Worm (Caenorhabditis elegans) whole organism, L2 larva: ENCODE measurements around the gene fbxc-55.
"Not testable (repeated sequence)": the region's sequence is repeated elsewhere in the genome, so short reads cannot be mapped to it uniquely, and the experiment has no call there.

Source experiments
- C34F6.9 ChIP-seq: fragments of 150-350 bp; optimal IDR thresholded peaks from 2 replicates; lab custom pipeline; 2014; ENCODE audit warnings: missing biosample characterization, missing genetic modification characterization
- Y55F3AM.14 ChIP-seq: fragments of 200-800 bp; sonication (Bioruptor generic); optimal IDR thresholded peaks from 2 replicates; lab custom pipeline; 2018; ENCODE audit warnings: mild to moderate bottlenecking, missing genetic modification characterization, missing compliant biosample characterization
- alr-1 ChIP-seq: fragments of 150-350 bp; optimal IDR thresholded peaks from 2 replicates; lab custom pipeline; 2014; ENCODE audit warnings: missing biosample characterization, missing genetic modification characterization
- aly-2 ChIP-seq: fragments of 150-350 bp; optimal IDR thresholded peaks from 2 replicates; lab custom pipeline; 2014; ENCODE audit warnings: missing biosample characterization, missing genetic modification characterization
- blmp-1 ChIP-seq: sonication (generic microtip); optimal IDR thresholded peaks from 2 replicates; lab custom pipeline; 2017; ENCODE audit warnings: missing genetic modification characterization, mild to moderate bottlenecking, missing compliant biosample characterization, antibody characterized with exemption, moderate library complexity; ENCODE audit not compliant: insufficient read depth
- ceh-16 ChIP-seq: fragments of 150-350 bp; optimal IDR thresholded peaks from 2 replicates; lab custom pipeline; 2014; ENCODE audit warnings: missing biosample characterization, missing genetic modification characterization
- ceh-82 ChIP-seq: fragments of 150-350 bp; optimal IDR thresholded peaks from 2 replicates; lab custom pipeline; 2014; ENCODE audit warnings: missing biosample characterization, missing genetic modification characterization
- crh-2 ChIP-seq: sonication (generic microtip); optimal IDR thresholded peaks from 2 replicates; lab custom pipeline; 2017; ENCODE audit warnings: missing biosample characterization, missing genetic modification characterization
- dmd-4 ChIP-seq: sonication (generic microtip); optimal IDR thresholded peaks from 2 replicates; lab custom pipeline; 2017; ENCODE audit warnings: missing biosample characterization, missing genetic modification characterization
- egl-27 ChIP-seq: sonication (generic microtip); optimal IDR thresholded peaks from 3 replicates; lab custom pipeline; 2017; ENCODE audit warnings: missing biosample characterization, missing genetic modification reagents, missing genetic modification characterization
- elt-3 ChIP-seq: sonication (generic microtip); optimal IDR thresholded peaks from 2 replicates; lab custom pipeline; 2017; ENCODE audit warnings: missing biosample characterization, missing genetic modification characterization
- fos-1 ChIP-seq: fragments of 150-350 bp; optimal IDR thresholded peaks from 2 replicates; lab custom pipeline; 2014; ENCODE audit warnings: missing biosample characterization, missing genetic modification characterization
- gmeb-1 ChIP-seq: fragments of 150-350 bp; optimal IDR thresholded peaks from 2 replicates; lab custom pipeline; 2014; ENCODE audit warnings: missing biosample characterization, missing genetic modification characterization
- lin-13 ChIP-seq: fragments of 150-350 bp; optimal IDR thresholded peaks from 2 replicates; lab custom pipeline; 2014; ENCODE audit warnings: missing biosample characterization, missing genetic modification reagents, missing genetic modification characterization
- lin-39 ChIP-seq: fragments of 150-350 bp; optimal IDR thresholded peaks from 2 replicates; lab custom pipeline; 2014; ENCODE audit warnings: missing biosample characterization, missing genetic modification reagents, missing genetic modification characterization
- lsy-2 ChIP-seq, 2 experiments: fragments of 150-350 bp in 1 of 2; sonication (generic microtip) in 1 of 2; optimal IDR thresholded peaks; 2 replicates each; lab custom pipeline; 2014 to 2017; ENCODE audit warnings: missing biosample characterization in 2 of 2, missing genetic modification characterization in 2 of 2
- mab-5 ChIP-seq: fragments of 150-350 bp; optimal IDR thresholded peaks from 2 replicates; lab custom pipeline; 2014; ENCODE audit warnings: missing biosample characterization, missing genetic modification characterization
- nhr-10 ChIP-seq: sonication (generic microtip); optimal IDR thresholded peaks from 2 replicates; lab custom pipeline; 2017; ENCODE audit warnings: missing biosample characterization, missing genetic modification characterization
- nhr-11 ChIP-seq: fragments of 150-350 bp; optimal IDR thresholded peaks from 2 replicates; lab custom pipeline; 2014; ENCODE audit warnings: missing biosample characterization, missing genetic modification characterization
- nhr-12 ChIP-seq: fragments of 150-350 bp; optimal IDR thresholded peaks from 2 replicates; lab custom pipeline; 2014; ENCODE audit warnings: missing biosample characterization, missing genetic modification characterization
- nhr-129 ChIP-seq: fragments of 150-350 bp; optimal IDR thresholded peaks from 2 replicates; lab custom pipeline; 2014; ENCODE audit warnings: missing biosample characterization, missing genetic modification characterization
- nhr-23 ChIP-seq: fragments of 150-350 bp; optimal IDR thresholded peaks from 2 replicates; lab custom pipeline; 2014; ENCODE audit warnings: missing biosample characterization, missing genetic modification reagents, missing genetic modification characterization
- nhr-77 ChIP-seq: fragments of 150-350 bp; optimal IDR thresholded peaks from 2 replicates; lab custom pipeline; 2014; ENCODE audit warnings: missing biosample characterization, missing genetic modification characterization
- peb-1 ChIP-seq: fragments of 150-350 bp; optimal IDR thresholded peaks from 2 replicates; lab custom pipeline; 2014; ENCODE audit warnings: missing biosample characterization, missing genetic modification characterization
- skn-1 ChIP-seq: sonication (generic microtip); optimal IDR thresholded peaks from 2 replicates; lab custom pipeline; 2017; ENCODE audit warnings: missing biosample characterization, missing genetic modification characterization
- sma-3 ChIP-seq: sonication (generic microtip); optimal IDR thresholded peaks from 2 replicates; lab custom pipeline; 2016; ENCODE audit warnings: missing genetic modification reagents, missing genetic modification characterization, missing compliant biosample characterization
- snpc-4 ChIP-seq: fragments of 150-350 bp; optimal IDR thresholded peaks from 2 replicates; lab custom pipeline; 2014; ENCODE audit warnings: missing biosample characterization, missing genetic modification characterization
- unc-62 ChIP-seq: fragments of 150-350 bp; optimal IDR thresholded peaks from 2 replicates; lab custom pipeline; 2014; ENCODE audit warnings: missing biosample characterization, missing genetic modification reagents, missing genetic modification characterization
- ztf-1 ChIP-seq: fragments of 200-800 bp; sonication (Bioruptor generic); conservative IDR thresholded peaks from 2 replicates; pipeline ENCODE4 v1.3.6; 2022; ENCODE audit warnings: missing genetic modification characterization, missing compliant biosample characterization
- ztf-11 ChIP-seq: sonication (generic microtip); optimal IDR thresholded peaks from 2 replicates; lab custom pipeline; 2017; ENCODE audit warnings: missing biosample characterization, missing genetic modification characterization
- ztf-4 ChIP-seq: fragments of 150-350 bp; optimal IDR thresholded peaks from 2 replicates; lab custom pipeline; 2014; ENCODE audit warnings: missing biosample characterization, missing genetic modification characterization

The fbxc-55 gene

ce11 chrII:3195739-3196138 lies 25.8 kb upstream of the fbxc-55 start:
- TF ChIP-seq nhr-129 (tag; lab: Kevin White, UChicago) (no peak), alr-1 (tag; lab: Kevin White, UChicago) (no peak), lin-39 (tag; lab: Kevin White, UChicago) (no peak), skn-1 (tag; lab: Kevin White, UChicago) (no peak), egl-27 (no peak), unc-62 (GFP tag; lab: Kevin White, UChicago) (no peak), ztf-4 (no peak), nhr-11 (no peak), nhr-12 (no peak), peb-1 (tag; lab: Kevin White, UChicago) (no peak), ceh-82 (tag; lab: Kevin White, UChicago) (no peak), elt-3 (tag; lab: Kevin White, UChicago) (no peak), lin-13 (no peak), nhr-10 (tag; lab: Kevin White, UChicago) (no peak), blmp-1 (tag; lab: Kevin White, UChicago) (no peak), sma-3 (GFP tag; lab: Kevin White, UChicago) (no peak), snpc-4 (no peak), nhr-23 (no peak), Y55F3AM.14 (no peak)
- TF ChIP-seq, all 48 proteins: peak for 0

- not testable (repeated sequence) for TF ChIP-seq nhr-77; nhr-10 (tag; lab: Kevin White, UChicago); C34F6.9 (tag; lab: Kevin White, UChicago)
These were observed 21.6 kb upstream of the fbxc-55 start, which contains the start of gene Y27F2A.9 for ce11 chrII:3191544-3191943. Gene Y27F2A.9, minus strand, starts transcription at chrII:3191644.

ce11 chrII:3189038-3189437 lies 19.0 kb upstream of the fbxc-55 start, which contains the start of gene Y27F2A.11:
Gene Y27F2A.11, plus strand, starts transcription at chrII:3189338.
- TF ChIP-seq Y55F3AM.14; ztf-11 (tag; lab: Kevin White, UChicago); ceh-16: not testable (repeated sequence)

ce11 chrII:3185848-3186247 lies 15.9 kb upstream of the fbxc-55 start:
- TF ChIP-seq aly-2 (tag; lab: Kevin White, UChicago) (no peak), fos-1 (tag; lab: Kevin White, UChicago) (no peak), lsy-2 (tag; optimal IDR thresholded peaks at IDR 0.05; lab: Kevin White, UChicago) (no peak), ztf-1 (GFP tag; lab: Robert Waterston, UW) (no peak), ztf-11 (tag; lab: Kevin White, UChicago) (no peak), lin-13 (no peak), gmeb-1 (no peak), snpc-4 (no peak), elt-3 (tag; lab: Kevin White, UChicago) (no peak), mab-5 (tag; lab: Kevin White, UChicago) (no peak), egl-27 (no peak)

- not testable (repeated sequence) for TF ChIP-seq elt-3, C34F6.9, crh-2 (tag; lab: Kevin White, UChicago)
These were observed 14.9 kb upstream of the fbxc-55 start, which contains the start of gene sri-78 for ce11 chrII:3184858-3185257. Gene sri-78, plus strand, starts transcription at chrII:3185158.

- not testable (repeated sequence) for TF ChIP-seq ztf-11 (tag; lab: Kevin White, UChicago); nhr-77; dmd-4 (tag; lab: Kevin White, UChicago)
These were observed 13.4 kb upstream of the fbxc-55 start, which contains the start of the genes Y27F2A.6 and Y27F2A.8 for ce11 chrII:3183300-3183840. Gene Y27F2A.6, minus strand, starts transcription at chrII:3183400. Gene Y27F2A.8, plus strand, starts transcription at chrII:3183790.
